Worm (Caenorhabditis elegans) whole organism, L4 larva: Measurements from ENCODE around the gene C15C8.5.

Experiments
- dmd-6 ChIP-seq: fragments of 200-800 bp; sonication (Bioruptor generic); IDR thresholded peaks from 2 replicates; pipeline ENCODE4 v1.3.6; 2022; ENCODE audit warnings: missing genetic modification reagents, missing genetic modification characterization, missing compliant biosample characterization
- mdl-1 ChIP-seq, 2 experiments: fragments of 150-350 bp in 1 of 2; sonication (generic microtip) in 1 of 2; optimal IDR thresholded peaks; 2 replicates each; lab custom pipeline; 2014 to 2017; ENCODE audit warnings: missing biosample characterization in 2 of 2, missing genetic modification characterization in 2 of 2
- zip-2 ChIP-seq: fragments of 150-350 bp; optimal IDR thresholded peaks from 2 replicates; lab custom pipeline; 2014; ENCODE audit warnings: missing biosample characterization, missing genetic modification characterization

- no peak; the same call in none of the 2 replicates for TF ChIP-seq dmd-6 (GFP tag; lab: Robert Waterston, UW)
- TF ChIP-seq mdl-1 (tag; optimal IDR thresholded peaks at IDR 0.05; lab: Kevin White, UChicago) = no peak
- no peak for TF ChIP-seq zip-2 (tag; lab: Kevin White, UChicago)
Observed at ce11 chrV:12792752-12793151, 44.9 kb downstream of the C15C8.5 start, which contains the start of gene ugt-5.
